Fruit fly (Drosophila melanogaster) whole organism, wandering third instar larva: ENCODE data around the gene CG5681.
A peak's percentile ranks its signal among the peaks of the same experiment; 100 is the strongest.

Source experiments
- CG9705 ChIP-seq: fragments of 200-800 bp; sonication (Bioruptor generic); optimal IDR thresholded peaks from 2 replicates; lab custom pipeline; 2018; ENCODE audit warnings: missing biosample characterization, mild to moderate bottlenecking, missing genetic modification characterization
- CrebA ChIP-seq: fragments of 200-800 bp; sonication (Bioruptor generic); optimal IDR thresholded peaks from 2 replicates; lab custom pipeline; 2016; ENCODE audit warnings: missing biosample characterization, mild to moderate bottlenecking, missing genetic modification characterization, borderline replicate concordance
- Dfd ChIP-seq: fragments of >200 bp; optimal IDR thresholded peaks from 2 replicates; lab custom pipeline; 2017; ENCODE audit warnings: missing biosample characterization, missing genetic modification characterization
- Dif ChIP-seq: fragments of 200-275, 200-300 bp; sonication (Bioruptor generic); optimal IDR thresholded peaks from 2 replicates; lab custom pipeline; 2018; ENCODE audit warnings: missing biosample characterization, missing genetic modification characterization; ENCODE audit not compliant: partially characterized antibody
- HLH106 ChIP-seq: fragments of 200-800 bp; optimal IDR thresholded peaks from 3 replicates; lab custom pipeline; 2019; ENCODE audit warnings: missing biosample characterization, mild to moderate bottlenecking, missing genetic modification characterization, moderate library complexity
- Hr78 ChIP-seq: fragments of >200 bp; optimal IDR thresholded peaks from 2 replicates; lab custom pipeline; 2017; ENCODE audit warnings: missing biosample characterization, missing genetic modification characterization
- Hr83 ChIP-seq: fragments of 200-300 bp; sonication (Bioruptor generic); optimal IDR thresholded peaks from 2 replicates; lab custom pipeline; 2016; ENCODE audit warnings: missing biosample characterization, mild to moderate bottlenecking, missing genetic modification characterization, moderate library complexity; ENCODE audit not compliant: poor library complexity, severe bottlenecking
- Jra ChIP-seq: sonication (Bioruptor generic); optimal IDR thresholded peaks from 2 replicates; lab custom pipeline; 2016; ENCODE audit warnings: missing biosample characterization, missing genetic modification characterization
- Mio ChIP-seq: sonication (Bioruptor generic); optimal IDR thresholded peaks from 2 replicates; lab custom pipeline; 2016; ENCODE audit warnings: missing biosample characterization, missing genetic modification characterization
- Myc ChIP-seq: fragments of >200 bp; optimal IDR thresholded peaks from 2 replicates; lab custom pipeline; 2017
- N ChIP-seq: fragments of >200 bp; optimal IDR thresholded peaks from 2 replicates; lab custom pipeline; 2018; ENCODE audit warnings: missing biosample characterization, missing external identifiers, missing genetic modification characterization
- OdsH ChIP-seq: fragments of 200-800 bp; sonication (Bioruptor generic); optimal IDR thresholded peaks from 2 replicates; lab custom pipeline; 2016; ENCODE audit warnings: missing biosample characterization, mild to moderate bottlenecking, missing genetic modification characterization
- Vsx2 ChIP-seq: fragments of 200-300, 225-300 bp; sonication (Bioruptor generic); optimal IDR thresholded peaks from 2 replicates; lab custom pipeline; 2018; ENCODE audit warnings: missing biosample characterization, missing genetic modification characterization; ENCODE audit not compliant: partially characterized antibody
- brk ChIP-seq: fragments of 200-800 bp; sonication (Bioruptor generic); optimal IDR thresholded peaks from 2 replicates; lab custom pipeline; 2016; ENCODE audit warnings: missing biosample characterization, mild to moderate bottlenecking, missing genetic modification characterization
- dl ChIP-seq, 2 experiments: fragments of 175-275, 200-275 bp in 1 of 2; fragments of 200-275 bp in 1 of 2; sonication (Bioruptor generic); optimal IDR thresholded peaks; lab custom pipeline; 2018; ENCODE audit warnings: mild to moderate bottlenecking in 2 of 2, missing biosample characterization in 2 of 2, missing genetic modification characterization in 2 of 2, moderate library complexity in 2 of 2; ENCODE audit not compliant: partially characterized antibody in 2 of 2, insufficient read depth in 1 of 2
- dmrt93B ChIP-seq: fragments of 200-800 bp; sonication (Bioruptor generic); optimal IDR thresholded peaks from 2 replicates; lab custom pipeline; 2018; ENCODE audit warnings: missing biosample characterization, mild to moderate bottlenecking, missing genetic modification characterization
- dsf ChIP-seq: sonication (Bioruptor generic); optimal IDR thresholded peaks from 2 replicates; lab custom pipeline; 2016; ENCODE audit warnings: missing biosample characterization, missing genetic modification characterization, borderline replicate concordance
- ey ChIP-seq: fragments of 200-800 bp; sonication (Bioruptor generic); optimal IDR thresholded peaks from 2 replicates; lab custom pipeline; 2016; ENCODE audit warnings: missing biosample characterization, missing genetic modification characterization
- foxo ChIP-seq, 2 experiments: fragments of 200-800 bp; sonication (Bioruptor generic); optimal IDR thresholded peaks; 2 replicates in 1 of 2; 3 replicates in 1 of 2; lab custom pipeline; 2016 to 2017; ENCODE audit warnings: missing biosample characterization in 2 of 2, missing genetic modification characterization in 2 of 2
- fru ChIP-seq: fragments of 200-800 bp; sonication (Bioruptor generic); optimal IDR thresholded peaks from 3 replicates; lab custom pipeline; 2016; ENCODE audit warnings: missing biosample characterization, mild to moderate bottlenecking, missing genetic modification characterization
- jim ChIP-seq: fragments of 175-275, 200-325 bp; sonication (Bioruptor generic); optimal IDR thresholded peaks from 2 replicates; lab custom pipeline; 2016; ENCODE audit warnings: missing biosample characterization, mild to moderate bottlenecking, missing genetic modification characterization
- lola ChIP-seq: fragments of >200 bp; optimal IDR thresholded peaks from 2 replicates; lab custom pipeline; 2017; ENCODE audit warnings: missing biosample characterization, missing genetic modification characterization
- pan ChIP-seq: fragments of >200 bp; optimal IDR thresholded peaks from 2 replicates; lab custom pipeline; 2017
- psq ChIP-seq: fragments of 200-800 bp; sonication (Bioruptor generic); optimal IDR thresholded peaks from 3 replicates; lab custom pipeline; 2017; ENCODE audit warnings: missing biosample characterization, mild to moderate bottlenecking, missing genetic modification characterization, moderate library complexity
- rgr ChIP-seq: fragments of 200-800 bp; sonication (Bioruptor generic); optimal IDR thresholded peaks from 3 replicates; lab custom pipeline; 2016; ENCODE audit warnings: missing biosample characterization, mild to moderate bottlenecking, missing genetic modification characterization
- sv ChIP-seq: fragments of 200-800 bp; sonication (Bioruptor generic); optimal IDR thresholded peaks from 3 replicates; lab custom pipeline; 2016; ENCODE audit warnings: missing biosample characterization, missing genetic modification characterization
- tai ChIP-seq: sonication (Bioruptor generic); optimal IDR thresholded peaks from 2 replicates; lab custom pipeline; 2016; ENCODE audit warnings: missing biosample characterization, missing genetic modification characterization
- usp ChIP-seq: fragments of >200 bp; optimal IDR thresholded peaks from 2 replicates; lab custom pipeline; 2017; ENCODE audit warnings: missing biosample characterization, missing genetic modification characterization

Gene CG5681

DNA sequence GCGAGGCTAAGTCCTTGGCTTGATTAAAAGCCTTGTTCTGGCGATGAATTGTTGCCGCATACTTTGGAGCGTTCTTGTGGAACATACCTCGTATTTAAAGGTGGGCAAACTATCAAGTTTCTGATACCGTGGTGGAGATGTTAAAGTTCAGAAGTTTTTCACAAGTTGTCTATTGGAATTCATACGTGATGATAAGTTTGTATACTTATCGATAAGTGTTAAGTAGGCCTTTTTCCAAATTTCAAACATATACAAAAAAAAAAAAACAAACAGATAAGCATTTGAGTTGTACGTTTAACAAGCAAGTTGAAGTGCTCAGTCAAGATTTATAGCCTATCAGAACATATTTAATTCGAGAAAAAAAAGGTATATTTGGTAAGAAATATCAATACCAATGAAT, at the start of gene CG5681:
TSS of gene CG5681 (plus strand) at position 301 of the 400 bp plus-strand sequence.
- TF ChIP-seq dmrt93B (GFP tag; lab: Kevin White, UChicago) (no peak), Vsx2 (no peak), Dfd (GFP tag; lab: Kevin White, UChicago) (no peak), sv (no peak), Mio (GFP tag; lab: Kevin White, UChicago) (no peak), foxo (GFP tag; optimal IDR thresholded peaks at IDR 0.05; lab: Kevin White, UChicago) (no peak), Hr78 (GFP tag; lab: Kevin White, UChicago) (no peak), CG9705 (GFP tag; lab: Kevin White, UChicago) (no peak), HLH106 (tag; lab: Kevin White, UChicago) (no peak), OdsH (GFP tag; lab: Kevin White, UChicago) (no peak), brk (no peak)
- TF ChIP-seq, all 38 proteins: peak for 0

dm6 chr2L:17958306-17958705, 27.9 kb upstream of the CG5681 start:
- TF ChIP-seq usp (GFP tag; lab: Kevin White, UChicago), result no peak
- no peak for TF ChIP-seq psq (GFP tag; lab: Kevin White, UChicago)
- no peak for TF ChIP-seq tai (GFP tag; lab: Kevin White, UChicago)
- no peak for TF ChIP-seq dsf (GFP tag; lab: Kevin White, UChicago)
- TF ChIP-seq Dfd (GFP tag; lab: Kevin White, UChicago), result no peak
- no peak for TF ChIP-seq pan (lab: Kevin White, UChicago)
- TF ChIP-seq Dif (GFP tag; lab: Kevin White, UChicago), result no peak
- TF ChIP-seq dmrt93B (GFP tag; lab: Kevin White, UChicago), result no peak

dm6 chr2L:17960214-17960613, 26.0 kb upstream of the CG5681 start:
- TF ChIP-seq jim (no peak), Dfd (GFP tag; lab: Kevin White, UChicago) (no peak), tai (GFP tag; lab: Kevin White, UChicago) (no peak), dl (GFP tag; optimal IDR thresholded peaks at IDR 0.05; lab: Kevin White, UChicago; ENCODE audit: insufficient read depth in 1 of 2, partially characterized antibody in 2 of 2) (no peak), OdsH (GFP tag; lab: Kevin White, UChicago) (no peak), lola (no peak), Vsx2 (no peak), Jra (GFP tag; lab: Kevin White, UChicago) (no peak), CrebA (GFP tag; lab: Kevin White, UChicago) (no peak), CG9705 (GFP tag; lab: Kevin White, UChicago) (no peak), N (GFP tag; lab: Kevin White, UChicago) (no peak), dmrt93B (GFP tag; lab: Kevin White, UChicago) (no peak), Mio (GFP tag; lab: Kevin White, UChicago) (no peak), Hr83 (no peak)

dm6 chr2L:17963071-17963567, 23.1 kb upstream of the CG5681 start, which contains the start of gene CG5674:
CG5674 (plus strand) TSS chr2L:17963379.
- TF ChIP-seq usp (GFP tag; lab: Kevin White, UChicago), result no peak
- peak; percentile 26 for TF ChIP-seq Hr83
- TF ChIP-seq sv, result peak; percentile 23
- TF ChIP-seq Myc (lab: Kevin White, UChicago), result peak; percentile 2
- peak; percentile 26 for TF ChIP-seq fru (GFP tag; lab: Kevin White, UChicago)
- peak; percentile 32 for TF ChIP-seq rgr (GFP tag; lab: Kevin White, UChicago)
- TF ChIP-seq jim, result peak; percentile 85
- TF ChIP-seq ey (GFP tag; lab: Kevin White, UChicago), result no peak

dm6 chr2L:17963710-17964109, 22.5 kb upstream of the CG5681 start:
- no peak for TF ChIP-seq N (GFP tag; lab: Kevin White, UChicago)
- no peak for TF ChIP-seq Dif (GFP tag; lab: Kevin White, UChicago)
- TF ChIP-seq OdsH (GFP tag; lab: Kevin White, UChicago), result no peak
- TF ChIP-seq, all 38 proteins: peak for 0

DNA sequence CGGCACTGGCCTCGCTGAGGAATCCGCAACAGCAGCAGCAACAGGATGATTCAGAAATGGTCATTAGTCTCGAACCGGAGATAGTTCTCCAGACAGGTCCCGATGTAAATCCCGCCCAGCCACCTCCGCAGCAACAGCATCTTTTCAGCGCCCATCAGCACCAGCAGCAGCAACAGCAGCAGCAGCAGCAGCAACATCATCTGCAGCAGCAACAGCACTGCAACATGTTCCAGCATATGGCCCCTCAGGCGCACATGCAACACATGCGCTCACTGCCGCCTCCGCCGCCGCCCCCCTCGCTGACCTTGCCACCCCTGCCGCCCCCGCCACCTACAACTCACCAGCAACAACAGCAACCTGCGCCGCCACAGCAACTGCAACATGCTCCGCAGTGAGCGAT, 13.2 kb upstream of the CG5681 start:
- TF ChIP-seq lola (no peak), Hr78 (GFP tag; lab: Kevin White, UChicago) (no peak), Dfd (GFP tag; lab: Kevin White, UChicago) (peak; percentile 94)
